Worm (Caenorhabditis elegans) whole organism, L4 larva: ENCODE data around the gene unc-39.

ENCODE experiments used
- F37D6.2 ChIP-seq: sonication (generic microtip); optimal IDR thresholded peaks from 2 replicates; lab custom pipeline; 2016; ENCODE audit warnings: mild to moderate bottlenecking, missing genetic modification characterization, missing compliant biosample characterization
- T26A8.4 ChIP-seq: fragments of 200-800 bp; sonication (Bioruptor generic); IDR thresholded peaks from 2 replicates; pipeline ENCODE4 v1.3.6; 2022; ENCODE audit warnings: missing genetic modification characterization, missing compliant biosample characterization
- Y105C5A.15 ChIP-seq: fragments of 200-800 bp; sonication (Bioruptor generic); IDR thresholded peaks from 2 replicates; pipeline ENCODE4 v1.3.6; 2022; ENCODE audit warnings: missing genetic modification characterization, missing compliant biosample characterization
- Y75B8A.6 ChIP-seq: fragments of 200-800 bp; sonication (Bioruptor generic); IDR thresholded peaks from 2 replicates; pipeline ENCODE4 v1.3.6; 2022; ENCODE audit warnings: missing genetic modification reagents, missing genetic modification characterization, missing compliant biosample characterization
- ZK337.2 ChIP-seq: fragments of 200-800 bp; sonication (Bioruptor generic); IDR thresholded peaks from 2 replicates; pipeline ENCODE4 v1.3.6; 2022; ENCODE audit warnings: missing genetic modification reagents, missing genetic modification characterization, missing compliant biosample characterization
- ZK546.5 ChIP-seq, 2 experiments: sonication (generic microtip); optimal IDR thresholded peaks; 2 replicates each; lab custom pipeline; 2017; ENCODE audit warnings: missing biosample characterization in 2 of 2, missing genetic modification characterization in 2 of 2
- ceh-20 ChIP-seq: fragments of 200-800 bp; sonication (Bioruptor generic); IDR thresholded peaks from 2 replicates; pipeline ENCODE4 v1.3.6; 2022; ENCODE audit warnings: missing genetic modification reagents, missing genetic modification characterization, missing compliant biosample characterization
- ceh-28 ChIP-seq: fragments of 150-350 bp; optimal IDR thresholded peaks from 2 replicates; lab custom pipeline; 2014; ENCODE audit warnings: missing biosample characterization, missing genetic modification reagents, missing genetic modification characterization
- ceh-32 ChIP-seq: sonication (generic microtip); optimal IDR thresholded peaks from 2 replicates; lab custom pipeline; 2016; ENCODE audit warnings: mild to moderate bottlenecking, missing genetic modification characterization, missing compliant biosample characterization; ENCODE audit not compliant: poor library complexity
- ceh-44 ChIP-seq: fragments of 200-800 bp; sonication (Bioruptor generic); IDR thresholded peaks from 2 replicates; pipeline ENCODE4 v1.3.6; 2022; ENCODE audit warnings: missing genetic modification reagents, missing genetic modification characterization, missing compliant biosample characterization
- ceh-62 ChIP-seq: sonication (generic microtip); optimal IDR thresholded peaks from 2 replicates; lab custom pipeline; 2017; ENCODE audit warnings: missing biosample characterization, missing genetic modification characterization
- ceh-82 ChIP-seq: sonication (generic microtip); optimal IDR thresholded peaks from 2 replicates; lab custom pipeline; 2017; ENCODE audit warnings: missing biosample characterization, missing genetic modification characterization
- cey-2 ChIP-seq: sonication (generic microtip); optimal IDR thresholded peaks from 3 replicates; lab custom pipeline; 2017; ENCODE audit warnings: missing genetic modification characterization, mild to moderate bottlenecking, missing compliant biosample characterization, antibody characterized with exemption, borderline replicate concordance; ENCODE audit not compliant: insufficient read depth
- ctbp-1 ChIP-seq: fragments of 200-800 bp; sonication (Bioruptor generic); IDR thresholded peaks from 2 replicates; pipeline ENCODE4 v1.3.6; 2022; ENCODE audit warnings: missing genetic modification reagents, missing genetic modification characterization, missing compliant biosample characterization
- daf-16 ChIP-seq, 3 experiments: sonication (generic microtip); optimal IDR thresholded peaks; 2 replicates each; lab custom pipeline; 2016 to 2017; ENCODE audit warnings: missing genetic modification characterization in 3 of 3, missing genetic modification reagents in 3 of 3, mild to moderate bottlenecking in 2 of 3, missing compliant biosample characterization in 2 of 3, missing biosample characterization in 1 of 3, moderate library complexity in 1 of 3
- daf-8 ChIP-seq: fragments of 200-800 bp; sonication (Bioruptor generic); IDR thresholded peaks from 2 replicates; pipeline ENCODE4 v1.3.6; 2022; ENCODE audit warnings: missing genetic modification characterization, missing compliant biosample characterization
- dpl-1 ChIP-seq: fragments of 150-350 bp; optimal IDR thresholded peaks from 2 replicates; lab custom pipeline; 2014; ENCODE audit warnings: missing biosample characterization, missing genetic modification reagents, missing genetic modification characterization
- dve-1 ChIP-seq: sonication (generic microtip); optimal IDR thresholded peaks from 2 replicates; lab custom pipeline; 2017; ENCODE audit warnings: antibody characterized with exemption, mild to moderate bottlenecking, missing genetic modification characterization, missing compliant biosample characterization; ENCODE audit not compliant: insufficient read depth
- egl-43 ChIP-seq: fragments of 200-800 bp; sonication (Bioruptor generic); IDR thresholded peaks from 2 replicates; pipeline ENCODE4 v1.3.6; 2022; ENCODE audit warnings: missing genetic modification reagents, missing genetic modification characterization, missing compliant biosample characterization
- fkh-10 ChIP-seq: fragments of 150-350 bp; optimal IDR thresholded peaks from 2 replicates; lab custom pipeline; 2014; ENCODE audit warnings: missing biosample characterization, missing genetic modification reagents, missing genetic modification characterization
- hlh-11 ChIP-seq: fragments of 200-800 bp; sonication (Bioruptor generic); optimal IDR thresholded peaks from 2 replicates; lab custom pipeline; 2018; ENCODE audit warnings: mild to moderate bottlenecking, missing genetic modification characterization, missing compliant biosample characterization
- hlh-30 ChIP-seq: sonication (generic microtip); optimal IDR thresholded peaks from 2 replicates; lab custom pipeline; 2017; ENCODE audit warnings: antibody characterized with exemption, mild to moderate bottlenecking, missing genetic modification characterization, missing compliant biosample characterization; ENCODE audit not compliant: insufficient read depth
- jun-1 ChIP-seq: fragments of 150-350 bp; optimal IDR thresholded peaks from 2 replicates; lab custom pipeline; 2014; ENCODE audit warnings: missing biosample characterization, missing genetic modification reagents, missing genetic modification characterization
- lin-1 ChIP-seq: fragments of 200-800 bp; sonication (Bioruptor generic); IDR thresholded peaks from 2 replicates; pipeline ENCODE4 v1.3.6; 2022; ENCODE audit warnings: missing genetic modification reagents, missing genetic modification characterization, missing compliant biosample characterization
- lin-13 ChIP-seq: fragments of 150-350 bp; optimal IDR thresholded peaks from 2 replicates; lab custom pipeline; 2014; ENCODE audit warnings: missing biosample characterization, missing genetic modification reagents, missing genetic modification characterization
- lir-3 ChIP-seq: sonication (generic microtip); optimal IDR thresholded peaks from 2 replicates; lab custom pipeline; 2016; ENCODE audit warnings: mild to moderate bottlenecking, missing genetic modification characterization, missing compliant biosample characterization
- lsy-2 ChIP-seq, 2 experiments: fragments of 150-350 bp in 1 of 2; sonication (generic microtip) in 1 of 2; optimal IDR thresholded peaks; 2 replicates each; lab custom pipeline; 2014 to 2017; ENCODE audit warnings: missing biosample characterization in 2 of 2, missing genetic modification characterization in 2 of 2
- madf-9 ChIP-seq: fragments of 200-800 bp; sonication (Bioruptor generic); conservative IDR thresholded peaks from 2 replicates; pipeline ENCODE4 v1.3.6; 2022; ENCODE audit warnings: missing genetic modification reagents, missing genetic modification characterization, missing compliant biosample characterization
- mdt-29 ChIP-seq: fragments of 200-800 bp; sonication (Bioruptor generic); IDR thresholded peaks from 2 replicates; pipeline ENCODE4 v1.3.6; 2022; ENCODE audit warnings: missing genetic modification reagents, missing genetic modification characterization, missing compliant biosample characterization
- mes-2 ChIP-seq: sonication (generic microtip); optimal IDR thresholded peaks from 2 replicates; lab custom pipeline; 2016; ENCODE audit warnings: missing genotype, mild to moderate bottlenecking, missing genetic modification characterization, missing compliant biosample characterization; ENCODE audit not compliant: poor library complexity, severe bottlenecking
- mxl-3 ChIP-seq: fragments of 200-800 bp; sonication (Bioruptor generic); optimal IDR thresholded peaks from 2 replicates; lab custom pipeline; 2018; ENCODE audit warnings: mild to moderate bottlenecking, missing genetic modification characterization, missing compliant biosample characterization
- nhr-102 ChIP-seq: sonication (generic microtip); optimal IDR thresholded peaks from 2 replicates; lab custom pipeline; 2016; ENCODE audit warnings: mild to moderate bottlenecking, missing genetic modification characterization, moderate library complexity, missing compliant biosample characterization
- nhr-111 ChIP-seq: fragments of 200-800 bp; sonication (Bioruptor generic); optimal IDR thresholded peaks from 2 replicates; lab custom pipeline; 2018; ENCODE audit warnings: mild to moderate bottlenecking, missing genetic modification characterization, missing compliant biosample characterization
- nhr-237 ChIP-seq: sonication (generic microtip); optimal IDR thresholded peaks from 2 replicates; lab custom pipeline; 2017; ENCODE audit warnings: missing biosample characterization, missing genetic modification characterization
- nhr-41 ChIP-seq: fragments of 200-800 bp; sonication (Bioruptor generic); IDR thresholded peaks from 2 replicates; pipeline ENCODE4 v1.3.6; 2022; ENCODE audit warnings: missing genetic modification reagents, missing genetic modification characterization, missing compliant biosample characterization
- nhr-48 ChIP-seq: sonication (generic microtip); optimal IDR thresholded peaks from 2 replicates; lab custom pipeline; 2016; ENCODE audit warnings: mild to moderate bottlenecking, missing genetic modification characterization, missing compliant biosample characterization
- nhr-6 ChIP-seq: fragments of 150-350 bp; optimal IDR thresholded peaks from 2 replicates; lab custom pipeline; 2014; ENCODE audit warnings: missing biosample characterization, missing genetic modification characterization
- pqm-1 ChIP-seq: sonication (generic microtip); optimal IDR thresholded peaks from 2 replicates; lab custom pipeline; 2017; ENCODE audit warnings: missing biosample characterization, missing genetic modification characterization
- skn-1 ChIP-seq: fragments of 150-350 bp; optimal IDR thresholded peaks from 2 replicates; lab custom pipeline; 2014; ENCODE audit warnings: missing biosample characterization, missing genetic modification characterization
- snpc-1.2 ChIP-seq: fragments of 200-800 bp; sonication (Bioruptor generic); IDR thresholded peaks from 2 replicates; pipeline ENCODE4 v1.3.6; 2022; ENCODE audit warnings: missing genetic modification reagents, missing genetic modification characterization, missing compliant biosample characterization
- snpc-4 ChIP-seq: fragments of 150-350 bp; optimal IDR thresholded peaks from 2 replicates; lab custom pipeline; 2014; ENCODE audit warnings: missing biosample characterization, missing genetic modification characterization
- spr-3 ChIP-seq: fragments of 200-800 bp; sonication (Bioruptor generic); optimal IDR thresholded peaks from 2 replicates; lab custom pipeline; 2018; ENCODE audit warnings: mild to moderate bottlenecking, missing genetic modification characterization, missing compliant biosample characterization
- tag-97 ChIP-seq: fragments of 200-800 bp; sonication (Bioruptor generic); IDR thresholded peaks from 2 replicates; pipeline ENCODE4 v1.3.6; 2022; ENCODE audit warnings: missing genetic modification characterization, missing compliant biosample characterization
- unc-62 ChIP-seq, 3 experiments: fragments of 150-350 bp in 1 of 3; sonication (generic microtip); optimal IDR thresholded peaks in 2 of 3; peaks in 1 of 3; 1 replicate in 1 of 3; 2 replicates in 2 of 3; lab custom pipeline; 2014 to 2017; ENCODE audit warnings: missing biosample characterization in 3 of 3, missing genetic modification characterization in 3 of 3, missing genetic modification reagents in 3 of 3, missing genotype in 1 of 3
- zfp-2 ChIP-seq: sonication (generic microtip); optimal IDR thresholded peaks from 2 replicates; lab custom pipeline; 2016; ENCODE audit warnings: mild to moderate bottlenecking, missing genetic modification characterization, missing compliant biosample characterization
- zfp-3 ChIP-seq: fragments of 200-800 bp; sonication (Bioruptor generic); conservative IDR thresholded peaks from 2 replicates; pipeline ENCODE4 v1.3.6; 2022; ENCODE audit warnings: missing genetic modification reagents, missing genetic modification characterization, missing compliant biosample characterization
- zip-2 ChIP-seq: fragments of 150-350 bp; optimal IDR thresholded peaks from 2 replicates; lab custom pipeline; 2014; ENCODE audit warnings: missing biosample characterization, missing genetic modification characterization
- ztf-7 ChIP-seq: fragments of 150-350 bp; optimal IDR thresholded peaks from 2 replicates; lab custom pipeline; 2014; ENCODE audit warnings: missing biosample characterization, missing genetic modification characterization

unc-39 gene

DNA sequence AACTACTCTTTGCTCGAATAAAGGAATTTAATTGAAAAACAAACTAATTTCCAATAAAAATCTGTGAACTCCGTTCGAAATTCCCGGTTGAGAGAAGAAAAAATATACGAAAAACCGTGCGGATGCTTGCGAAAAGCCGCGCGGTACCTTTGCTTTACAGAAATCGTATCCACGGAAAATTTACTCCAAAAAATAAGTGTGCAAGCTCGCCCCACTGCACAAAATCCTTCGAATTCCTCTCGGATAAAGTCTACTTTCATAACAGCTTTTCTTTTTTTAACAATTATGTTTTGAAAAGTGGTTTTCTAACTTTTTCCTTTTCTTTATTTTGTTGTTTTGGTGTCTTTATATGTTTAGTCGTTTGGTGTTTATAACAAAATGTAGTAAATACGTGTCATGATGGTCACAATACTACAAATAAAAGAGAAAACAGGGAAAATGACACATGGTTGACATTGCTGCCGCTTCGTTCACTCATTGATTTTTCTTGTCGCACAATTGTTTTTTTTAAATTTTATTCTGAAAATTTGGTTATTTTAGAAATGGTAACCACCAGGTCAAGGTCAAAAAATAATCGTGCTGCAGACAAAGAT, 25.5 kb upstream of the unc-39 start, which contains the start of gene cept-2 (continued):
- TF ChIP-seq unc-62 (GFP tag; optimal IDR thresholded peaks at IDR 0.05 in 1 of 2; lab: Kevin White, UChicago) (no peak), unc-62 (tag; optimal IDR thresholded peaks at IDR 0.05; lab: Kevin White, UChicago) (no peak), ceh-20 (GFP tag; lab: Robert Waterston, UW) (peak; percentile 88), nhr-102 (tag; lab: Kevin White, UChicago) (no peak), mdt-29 (no peak), mxl-3 (GFP tag; lab: Kevin White, UChicago) (peak; percentile 50), Y105C5A.15 (GFP tag; lab: Robert Waterston, UW) (no peak), egl-43 (peak; percentile 62; the same call in 1 of the 2 replicates), zip-2 (tag; lab: Kevin White, UChicago) (peak; percentile 59), ctbp-1 (GFP tag; lab: Robert Waterston, UW) (peak; percentile 77), pqm-1 (no peak), nhr-41 (GFP tag; lab: Robert Waterston, UW) (no peak), nhr-6 (peak; percentile 100), madf-9 (no peak), jun-1 (no peak), ceh-44 (peak; percentile 74; the same call in 1 of the 2 replicates), ceh-32 (tag; lab: Kevin White, UChicago) (no peak), snpc-1.2 (GFP tag; lab: Robert Waterston, UW) (peak; percentile 58; the same call in 1 of the 2 replicates), cey-2 (tag; lab: Kevin White, UChicago) (no peak), skn-1 (tag; lab: Kevin White, UChicago) (no peak), snpc-4 (tag; lab: Kevin White, UChicago) (peak; percentile 64), fkh-10 (GFP tag; lab: Kevin White, UChicago) (peak; percentile 94), nhr-48 (tag; lab: Kevin White, UChicago) (no peak), nhr-237 (tag; lab: Kevin White, UChicago) (no peak), lsy-2 (tag; optimal IDR thresholded peaks at IDR 0.05; lab: Kevin White, UChicago) (peak; percentile 73 to 95), ceh-82 (tag; lab: Kevin White, UChicago) (no peak), zfp-2 (tag; lab: Kevin White, UChicago) (peak; percentile 70), spr-3 (GFP tag; lab: Kevin White, UChicago) (no peak), hlh-30 (tag; lab: Kevin White, UChicago) (peak; percentile 80), ZK546.5 (tag; optimal IDR thresholded peaks at IDR 0.05; lab: Kevin White, UChicago) (no peak), ztf-7 (tag; lab: Kevin White, UChicago) (no peak), T26A8.4 (GFP tag; lab: Robert Waterston, UW) (peak; percentile 82)

DNA sequence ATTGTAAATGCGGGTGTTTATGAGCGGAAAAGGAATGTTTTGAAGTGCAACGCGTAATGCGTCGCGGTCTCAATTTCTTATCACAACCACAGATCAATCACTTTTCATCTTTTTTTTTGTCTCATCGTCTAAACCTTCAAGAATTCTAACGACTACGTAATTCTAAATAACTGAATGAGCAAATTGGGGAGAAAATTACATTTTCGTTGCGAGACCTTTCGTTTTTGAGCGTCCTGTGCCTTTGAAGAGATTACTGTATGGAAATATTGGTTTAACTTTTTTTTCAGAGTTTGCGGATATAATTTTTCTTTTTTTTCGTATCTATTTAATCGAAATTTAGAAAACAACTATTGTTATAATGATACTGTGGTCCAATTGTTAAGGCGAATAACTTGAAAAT, 22.4 kb upstream of the unc-39 start:
- no peak for TF ChIP-seq hlh-11 (tag; lab: Kevin White, UChicago)
- no peak for TF ChIP-seq nhr-48 (tag; lab: Kevin White, UChicago)
- no peak for TF ChIP-seq Y75B8A.6 (GFP tag; lab: Robert Waterston, UW)
- no peak for TF ChIP-seq tag-97 (GFP tag; lab: Robert Waterston, UW)
- TF ChIP-seq zfp-3 (GFP tag; lab: Robert Waterston, UW) = no peak
- no peak for TF ChIP-seq nhr-6
- TF ChIP-seq ZK337.2 = no peak
- TF ChIP-seq dve-1 (tag; lab: Kevin White, UChicago) = peak; percentile 6
- no peak for TF ChIP-seq lin-1 (GFP tag; lab: Robert Waterston, UW)
- no peak for TF ChIP-seq nhr-111 (GFP tag; lab: Kevin White, UChicago)
- no peak for TF ChIP-seq ceh-32 (tag; lab: Kevin White, UChicago)
- no peak for TF ChIP-seq daf-16 (GFP tag; optimal IDR thresholded peaks at IDR 0.05; lab: Kevin White, UChicago)
- peak; percentile 40 for TF ChIP-seq daf-16 (tag; optimal IDR thresholded peaks at IDR 0.05; lab: Kevin White, UChicago)
- no peak for TF ChIP-seq hlh-30 (tag; lab: Kevin White, UChicago)
- no peak for TF ChIP-seq daf-8 (GFP tag; lab: Robert Waterston, UW)
- no peak for TF ChIP-seq ceh-62 (tag; lab: Kevin White, UChicago)
- TF ChIP-seq ceh-28 (tag; lab: Kevin White, UChicago) = no peak
- no peak for TF ChIP-seq F37D6.2
- no peak for TF ChIP-seq unc-62 (GFP tag; optimal IDR thresholded peaks at IDR 0.05 in 1 of 2; lab: Kevin White, UChicago)
- TF ChIP-seq unc-62 (tag; optimal IDR thresholded peaks at IDR 0.05; lab: Kevin White, UChicago) = no peak
- no peak for TF ChIP-seq mxl-3 (GFP tag; lab: Kevin White, UChicago)
- peak; percentile 9 for TF ChIP-seq mes-2 (tag; lab: Kevin White, UChicago)
- no peak for TF ChIP-seq lir-3 (tag; lab: Kevin White, UChicago)
- no peak for TF ChIP-seq dpl-1
- peak; percentile 26 for TF ChIP-seq lin-13 (GFP tag; lab: Kevin White, UChicago)
